Fruit fly (Drosophila melanogaster) whole organism, embryonic: ENCODE results near the gene Aprt.

Source experiments
- BtbVII ChIP-seq: fragments of 200-800 bp; sonication (Bioruptor generic); optimal IDR thresholded peaks from 3 replicates; lab custom pipeline; 2017; ENCODE audit warnings: missing biosample characterization, mild to moderate bottlenecking, missing genetic modification characterization
- CG10366 ChIP-seq: fragments of 200-800 bp; sonication (Bioruptor generic); IDR thresholded peaks from 2 replicates; pipeline ENCODE4 v1.3.6; 2022; ENCODE audit warnings: missing biosample characterization, missing genetic modification characterization
- CG11504 ChIP-seq: fragments of 200-800 bp; sonication (Bioruptor generic); optimal IDR thresholded peaks from 3 replicates; lab custom pipeline; 2019; ENCODE audit warnings: missing biosample characterization, mild to moderate bottlenecking, missing genetic modification characterization, moderate library complexity
- CG12236 ChIP-seq: fragments of 200-800 bp; sonication (Bioruptor generic); optimal IDR thresholded peaks from 2 replicates; lab custom pipeline; 2016; ENCODE audit warnings: missing biosample characterization, missing genetic modification characterization
- CG13287 ChIP-seq: fragments of 200-800 bp; sonication (Bioruptor generic); IDR thresholded peaks from 2 replicates; pipeline ENCODE4 v1.3.6; 2022; ENCODE audit warnings: missing biosample characterization, missing genetic modification characterization; ENCODE audit not compliant: partially characterized antibody
- CG14014 ChIP-seq: fragments of 200-800 bp; sonication (Bioruptor generic); IDR thresholded peaks from 2 replicates; pipeline ENCODE4 v1.3.6; 2022; ENCODE audit warnings: missing biosample characterization, missing genetic modification characterization
- CG1647 ChIP-seq: fragments of 200-800 bp; sonication (Bioruptor generic); optimal IDR thresholded peaks from 3 replicates; lab custom pipeline; 2016; ENCODE audit warnings: missing biosample characterization, missing genetic modification characterization
- CG16815 ChIP-seq: fragments of 200-800 bp; sonication (Bioruptor generic); optimal IDR thresholded peaks from 3 replicates; lab custom pipeline; 2017; ENCODE audit warnings: missing biosample characterization, mild to moderate bottlenecking, missing genetic modification characterization
- CG17359 ChIP-seq: fragments of 200-800 bp; sonication (Bioruptor generic); optimal IDR thresholded peaks from 3 replicates; lab custom pipeline; 2018; ENCODE audit warnings: missing biosample characterization, mild to moderate bottlenecking, missing genetic modification characterization, moderate library complexity
- CG30020 ChIP-seq: fragments of 200-800 bp; optimal IDR thresholded peaks from 2 replicates; lab custom pipeline; 2019; ENCODE audit warnings: missing biosample characterization, mild to moderate bottlenecking, missing genetic modification characterization, moderate library complexity
- CG34224 ChIP-seq: fragments of 200-800 bp; sonication (Bioruptor generic); IDR thresholded peaks from 3 replicates; pipeline ENCODE4 v1.3.6; 2022; ENCODE audit warnings: missing biosample characterization, missing genetic modification characterization; ENCODE audit not compliant: partially characterized antibody
- CG4617 ChIP-seq: fragments of 200-800 bp; sonication (Bioruptor generic); optimal IDR thresholded peaks from 3 replicates; lab custom pipeline; 2016; ENCODE audit warnings: missing biosample characterization, missing genetic modification characterization, borderline replicate concordance
- CG6854 ChIP-seq: fragments of 200-800 bp; sonication (Bioruptor generic); optimal IDR thresholded peaks from 3 replicates; lab custom pipeline; 2017; ENCODE audit warnings: missing biosample characterization, mild to moderate bottlenecking, missing genetic modification characterization
- CG7357 ChIP-seq: fragments of 200-800 bp; sonication (Bioruptor generic); IDR thresholded peaks from 3 replicates; pipeline ENCODE4 v1.3.6; 2022; ENCODE audit warnings: missing biosample characterization, missing genetic modification characterization
- CG8765 ChIP-seq: fragments of 200-800 bp; sonication (Bioruptor generic); IDR thresholded peaks from 2 replicates; pipeline ENCODE4 v1.3.6; 2022; ENCODE audit warnings: missing biosample characterization, missing genetic modification characterization
- CG9817 ChIP-seq: fragments of 200-800 bp; sonication (Bioruptor generic); optimal IDR thresholded peaks from 2 replicates; lab custom pipeline; 2018; ENCODE audit warnings: missing biosample characterization, mild to moderate bottlenecking, missing genetic modification characterization, moderate library complexity
- Camta ChIP-seq: fragments of 200-800 bp; sonication (Bioruptor generic); optimal IDR thresholded peaks from 2 replicates; lab custom pipeline; 2016; ENCODE audit warnings: missing biosample characterization, missing genetic modification characterization
- Chrac-16 ChIP-seq: fragments of 200-800 bp; sonication (Bioruptor generic); optimal IDR thresholded peaks from 3 replicates; lab custom pipeline; 2016; ENCODE audit warnings: missing biosample characterization, missing genetic modification characterization
- Deaf1 ChIP-seq: fragments of 200-800 bp; optimal IDR thresholded peaks from 3 replicates; lab custom pipeline; 2019; ENCODE audit warnings: missing biosample characterization, mild to moderate bottlenecking, missing genetic modification characterization, moderate library complexity
- Doc2 ChIP-seq: fragments of 200-800 bp; sonication (Bioruptor generic); IDR thresholded peaks from 2 replicates; pipeline ENCODE4 v1.3.6; 2022; ENCODE audit warnings: missing biosample characterization, missing genetic modification characterization
- Dp ChIP-seq: fragments of 200-800 bp; sonication (Bioruptor generic); optimal IDR thresholded peaks from 2 replicates; lab custom pipeline; 2018; ENCODE audit warnings: missing biosample characterization, mild to moderate bottlenecking, missing genetic modification characterization, moderate library complexity
- ERR ChIP-seq: fragments of 200-800 bp; sonication (Bioruptor generic); optimal IDR thresholded peaks from 2 replicates; lab custom pipeline; 2016; ENCODE audit warnings: missing biosample characterization, missing genetic modification characterization
- Fer2 ChIP-seq: fragments of 200-800 bp; sonication (Bioruptor generic); optimal IDR thresholded peaks from 2 replicates; lab custom pipeline; 2018; ENCODE audit warnings: missing biosample characterization, mild to moderate bottlenecking, missing genetic modification characterization, moderate library complexity
- Gsc ChIP-seq: fragments of 200-800 bp; sonication (Bioruptor generic); IDR thresholded peaks from 2 replicates; pipeline ENCODE4 v1.3.6; 2022; ENCODE audit warnings: missing biosample characterization, missing genetic modification characterization
- Hr3 ChIP-seq: fragments of 200-800 bp; sonication (Bioruptor generic); optimal IDR thresholded peaks from 3 replicates; lab custom pipeline; 2016; ENCODE audit warnings: missing biosample characterization, missing genetic modification characterization
- Med ChIP-seq: fragments of 200-800 bp; sonication (Bioruptor generic); peaks from one replicate; lab custom pipeline; 2016; ENCODE audit warnings: missing biosample characterization, missing genetic modification characterization, mild to moderate bottlenecking, inconsistent platforms, moderate library complexity
- Mrtf ChIP-seq: fragments of 200-800 bp; sonication (Bioruptor generic); IDR thresholded peaks from 3 replicates; pipeline ENCODE4 v1.3.6; 2022; ENCODE audit warnings: missing biosample characterization, missing genetic modification characterization
- Taf1 ChIP-seq: fragments of 200-800 bp; sonication (Bioruptor generic); IDR thresholded peaks from 2 replicates; pipeline ENCODE4 v1.3.6; 2022; ENCODE audit warnings: missing biosample characterization, missing genetic modification characterization
- al ChIP-seq: fragments of 200-800 bp; sonication (Bioruptor generic); IDR thresholded peaks from 2 replicates; pipeline ENCODE4 v1.3.6; 2022; ENCODE audit warnings: missing biosample characterization, missing genetic modification characterization
- bigmax ChIP-seq: fragments of 200-800 bp; sonication (Bioruptor generic); optimal IDR thresholded peaks from 2 replicates; lab custom pipeline; 2018; ENCODE audit warnings: missing biosample characterization, mild to moderate bottlenecking, missing genetic modification characterization
- btn ChIP-seq: fragments of 200-800 bp; sonication (Bioruptor generic); optimal IDR thresholded peaks from 2 replicates; lab custom pipeline; 2016; ENCODE audit warnings: missing biosample characterization, missing genetic modification characterization
- da ChIP-seq: fragments of 200-800 bp; sonication (Bioruptor generic); optimal IDR thresholded peaks from 2 replicates; lab custom pipeline; 2016; ENCODE audit warnings: missing biosample characterization, missing genetic modification characterization
- dan ChIP-seq: fragments of 200-800 bp; sonication (Bioruptor generic); IDR thresholded peaks from 2 replicates; pipeline ENCODE4 v1.3.6; 2022; ENCODE audit warnings: missing biosample characterization, missing genetic modification characterization
- dati ChIP-seq: fragments of 200-800 bp; sonication (Bioruptor generic); IDR thresholded peaks from 2 replicates; pipeline ENCODE4 v1.3.6; 2022; ENCODE audit warnings: missing biosample characterization, missing genetic modification characterization
- ems ChIP-seq: fragments of 200-800 bp; sonication (Bioruptor generic); optimal IDR thresholded peaks from 3 replicates; lab custom pipeline; 2016; ENCODE audit warnings: missing biosample characterization, missing genetic modification characterization
- gro ChIP-seq: fragments of 200-800 bp; sonication (Bioruptor generic); optimal IDR thresholded peaks from 2 replicates; lab custom pipeline; 2016; ENCODE audit warnings: missing biosample characterization, missing genetic modification characterization
- hb ChIP-seq: fragments of 200-800 bp; sonication (Bioruptor generic); IDR thresholded peaks from 3 replicates; pipeline ENCODE4 v1.3.6; 2022; ENCODE audit warnings: missing biosample characterization, missing genetic modification characterization; ENCODE audit not compliant: partially characterized antibody
- ind ChIP-seq: fragments of 200-800 bp; sonication (Bioruptor generic); optimal IDR thresholded peaks from 3 replicates; lab custom pipeline; 2016; ENCODE audit warnings: missing biosample characterization, missing genetic modification characterization
- nom ChIP-seq: fragments of 200-800 bp; sonication (Bioruptor generic); optimal IDR thresholded peaks from 2 replicates; lab custom pipeline; 2017; ENCODE audit warnings: missing biosample characterization, missing genetic modification characterization, mild to moderate bottlenecking, moderate library complexity, missing genetic modification reagents
- org-1 ChIP-seq: fragments of 200-800 bp; sonication (Bioruptor generic); optimal IDR thresholded peaks from 2 replicates; lab custom pipeline; 2017; ENCODE audit warnings: missing biosample characterization, missing genetic modification characterization
- repo ChIP-seq: fragments of 200-800 bp; sonication (Bioruptor generic); optimal IDR thresholded peaks from 2 replicates; lab custom pipeline; 2016; ENCODE audit warnings: missing biosample characterization, missing genetic modification characterization
- salm ChIP-seq: fragments of 200-800 bp; sonication (Bioruptor generic); optimal IDR thresholded peaks from 2 replicates; lab custom pipeline; 2018; ENCODE audit warnings: missing biosample characterization, mild to moderate bottlenecking, missing genetic modification characterization
- sd ChIP-seq: fragments of 200-800 bp; sonication (Bioruptor generic); optimal IDR thresholded peaks from 3 replicates; lab custom pipeline; 2018; ENCODE audit warnings: missing biosample characterization, mild to moderate bottlenecking, missing genetic modification characterization, moderate library complexity
- sens-2 ChIP-seq: fragments of 200-800 bp; sonication (Bioruptor generic); IDR thresholded peaks from 2 replicates; pipeline ENCODE4 v1.3.6; 2022; ENCODE audit warnings: missing biosample characterization, missing genetic modification characterization
- shn ChIP-seq: fragments of 200-800 bp; sonication (Bioruptor generic); optimal IDR thresholded peaks from 3 replicates; lab custom pipeline; 2016; ENCODE audit warnings: missing biosample characterization, missing genetic modification characterization
- tap ChIP-seq: fragments of 200-800 bp; optimal IDR thresholded peaks from 3 replicates; lab custom pipeline; 2019; ENCODE audit warnings: missing biosample characterization, mild to moderate bottlenecking, missing genetic modification characterization, moderate library complexity
- tgo ChIP-seq: fragments of 200-800 bp; sonication (Bioruptor generic); IDR thresholded peaks from 3 replicates; pipeline ENCODE4 v1.3.6; 2022; ENCODE audit warnings: missing biosample characterization, missing genetic modification characterization
- wek ChIP-seq: fragments of 200-800 bp; sonication (Bioruptor generic); optimal IDR thresholded peaks from 3 replicates; lab custom pipeline; 2018; ENCODE audit warnings: missing biosample characterization, mild to moderate bottlenecking, missing genetic modification characterization, moderate library complexity
- z ChIP-seq: fragments of 200-800 bp; sonication (Bioruptor generic); IDR thresholded peaks from 3 replicates; pipeline ENCODE4 v1.3.6; 2022; ENCODE audit warnings: missing biosample characterization, missing genetic modification characterization
- zf30C ChIP-seq: fragments of 200-800 bp; sonication (Bioruptor generic); optimal IDR thresholded peaks from 3 replicates; lab custom pipeline; 2018; ENCODE audit warnings: missing biosample characterization, mild to moderate bottlenecking, missing genetic modification characterization
- zfh1 ChIP-seq: fragments of 200-800 bp; sonication (Bioruptor generic); IDR thresholded peaks from 3 replicates; pipeline ENCODE4 v1.3.6; 2022; ENCODE audit warnings: missing biosample characterization, missing genetic modification characterization

Gene Aprt

DNA sequence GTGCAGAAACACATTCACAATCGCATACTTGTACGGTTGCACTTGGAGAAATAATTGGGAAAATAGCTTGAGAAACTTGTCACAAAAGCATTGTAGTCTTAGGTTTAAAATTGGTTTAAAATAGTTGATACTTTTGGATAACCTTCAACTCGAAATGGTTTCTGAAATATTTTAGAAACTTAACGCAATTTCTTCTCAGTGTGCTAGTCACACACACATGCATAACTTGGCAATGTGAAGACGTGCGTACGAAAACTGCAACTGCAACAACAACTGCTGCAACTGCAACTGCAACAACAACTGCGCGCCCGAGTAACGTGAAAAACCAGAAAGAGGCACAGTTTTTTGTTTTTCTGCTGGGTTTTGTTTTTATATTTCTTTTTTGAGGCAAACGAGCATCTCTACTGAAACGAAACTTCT is 1.3 kb upstream of the Aprt start (continued):
- TF ChIP-seq Dp (GFP tag; lab: Kevin White, UChicago) (no peak), wek (GFP tag; lab: Kevin White, UChicago) (peak; percentile 68), CG1647 (peak; percentile 73), da (GFP tag; lab: Kevin White, UChicago) (peak; percentile 54), CG4617 (GFP tag; lab: Kevin White, UChicago) (peak; percentile 32), ind (peak; percentile 85), CG7357 (GFP tag; lab: Robert Waterston, UW) (peak; percentile 51; the same call in 1 of the 3 replicates), dati (GFP tag; lab: Robert Waterston, UW) (0 out of 2 replicates have a peak, but pooled peaks have one; percentile 40), Chrac-16 (peak; percentile 81), CG10366 (GFP tag; lab: Robert Waterston, UW) (peak; percentile 88), salm (tag; lab: Kevin White, UChicago) (peak; percentile 69), gro (GFP tag; lab: Kevin White, UChicago) (no peak), sens-2 (GFP tag; lab: Robert Waterston, UW) (peak; percentile 95), CG9817 (tag; lab: Kevin White, UChicago) (peak; percentile 56), shn (peak; percentile 64), Mrtf (GFP tag; lab: Robert Waterston, UW) (peak; percentile 63; the same call in 2 of the 3 replicates), CG13287 (GFP tag; lab: Robert Waterston, UW) (no peak), CG14014 (peak; percentile 62; the same call in 1 of the 2 replicates), Fer2 (tag; lab: Kevin White, UChicago) (peak; percentile 25), repo (peak; percentile 78), Camta (GFP tag; lab: Kevin White, UChicago) (peak; percentile 73), hb (GFP tag; lab: Robert Waterston, UW) (no peak), tgo (GFP tag; lab: Robert Waterston, UW) (peak; percentile 78), CG30020 (peak; percentile 34), ERR (GFP tag; lab: Kevin White, UChicago) (peak; percentile 37), CG16815 (GFP tag; lab: Kevin White, UChicago) (peak; percentile 79), CG11504 (tag; lab: Kevin White, UChicago) (peak; percentile 91), Deaf1 (tag; lab: Kevin White, UChicago) (no peak), CG8765 (GFP tag; lab: Robert Waterston, UW) (peak; percentile 91), BtbVII (peak; percentile 29), bigmax (GFP tag; lab: Kevin White, UChicago) (no peak), nom (GFP tag; lab: Kevin White, UChicago) (peak; percentile 94), al (GFP tag; lab: Robert Waterston, UW) (peak; percentile 32; the same call in 1 of the 2 replicates), dan (GFP tag; lab: Robert Waterston, UW) (peak; percentile 78), sd (no peak), CG12236 (peak; percentile 75), zfh1 (GFP tag; lab: Robert Waterston, UW) (peak; percentile 95), zf30C (peak; percentile 89), CG34224 (no peak), ems (GFP tag; lab: Kevin White, UChicago) (peak; percentile 73), CG17359 (tag; lab: Kevin White, UChicago) (peak; percentile 93), z (GFP tag; lab: Robert Waterston, UW) (no peak), Hr3 (GFP tag; lab: Kevin White, UChicago) (peak; percentile 80), Gsc (GFP tag; lab: Robert Waterston, UW) (peak; percentile 72), Med (GFP tag; lab: Kevin White, UChicago) (peak; percentile 96), tap (tag; lab: Kevin White, UChicago) (peak; percentile 90), org-1 (GFP tag; lab: Kevin White, UChicago) (peak; percentile 72), btn (GFP tag; lab: Kevin White, UChicago) (peak; percentile 89), Taf1 (GFP tag; lab: Robert Waterston, UW) (no peak), Doc2 (GFP tag; lab: Robert Waterston, UW) (no peak), CG6854 (no peak)
